Worm (Caenorhabditis elegans): ENCODE data around the gene Y116A8C.43.

Y116A8C.43 gene

ce11 chrIV:17103116-17103515, 14.5 kb downstream of the Y116A8C.43 start:
- TF ChIP-seq gmeb-2 (tag; optimal IDR thresholded peaks at IDR 0.05) (no peak), che-1 (tag; optimal IDR thresholded peaks at IDR 0.05) (no peak), tbx-2 (tag; optimal IDR thresholded peaks at IDR 0.05) (no peak), eyg-1 (tag; optimal IDR thresholded peaks at IDR 0.05) (no peak), lin-11 (tag; optimal IDR thresholded peaks at IDR 0.05) (no peak), nhr-11 (tag; optimal IDR thresholded peaks at IDR 0.05) (no peak), ama-1 (optimal IDR thresholded peaks at IDR 0.05) (no peak), F13H6.1 (tag; optimal IDR thresholded peaks at IDR 0.05) (no peak), unc-86 (tag; optimal IDR thresholded peaks at IDR 0.05) (no peak), rnt-1 (tag; optimal IDR thresholded peaks at IDR 0.05) (no peak), unc-3 (GFP tag; conservative IDR thresholded peaks at IDR 0.05) (no peak), unc-3 (tag; optimal IDR thresholded peaks at IDR 0.05) (no peak), nhr-232 (tag; optimal IDR thresholded peaks at IDR 0.05) (no peak), unc-55 (GFP tag; optimal IDR thresholded peaks at IDR 0.05) (no peak), pros-1 (tag; optimal IDR thresholded peaks at IDR 0.05) (no peak), hlh-15 (tag; optimal IDR thresholded peaks at IDR 0.05) (no peak), pha-4 (tag; optimal IDR thresholded peaks at IDR 0.05) (no peak), pqm-1 (tag; optimal IDR thresholded peaks at IDR 0.05) (no peak), syd-9 (tag; optimal IDR thresholded peaks at IDR 0.05) (no peak)

DNA sequence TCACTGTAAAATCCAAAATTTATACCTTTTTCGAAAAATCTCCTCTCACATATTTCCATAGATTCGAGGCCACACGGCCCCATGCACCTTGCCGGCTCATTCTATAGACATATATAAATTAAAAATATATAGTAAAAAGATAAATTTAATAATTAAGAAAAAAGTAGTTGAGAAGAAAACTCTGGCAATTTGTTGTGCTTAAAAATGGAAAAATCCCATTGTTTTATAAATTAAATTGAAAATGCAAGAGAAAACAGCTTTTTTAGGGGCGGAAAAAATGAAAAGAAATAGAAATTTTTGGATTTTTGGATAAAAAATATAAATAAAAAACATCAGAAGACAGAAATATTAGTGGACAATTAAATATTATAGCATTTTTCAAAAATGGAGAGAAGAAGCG, 15.0 kb downstream of the Y116A8C.43 start, which contains the start of gene Y116A8C.30:
Y116A8C.30 (minus strand) TSS at position 101 of the 400 bp plus-strand sequence.
- no peak for TF ChIP-seq C38D4.7 (GFP tag; optimal IDR thresholded peaks at IDR 0.05)
- TF ChIP-seq ztf-16 (tag; optimal IDR thresholded peaks at IDR 0.05): no peak
- TF ChIP-seq ceh-6 (GFP tag; optimal IDR thresholded peaks at IDR 0.05): no peak
- no peak for TF ChIP-seq K02D7.2 (tag; optimal IDR thresholded peaks at IDR 0.05)
- no peak for TF ChIP-seq elt-4 (tag; optimal IDR thresholded peaks at IDR 0.05)
- TF ChIP-seq syd-9 (tag; optimal IDR thresholded peaks at IDR 0.05): no peak
- no peak for TF ChIP-seq ama-1 (optimal IDR thresholded peaks at IDR 0.05)
- no peak for TF ChIP-seq ceh-9 (tag; optimal IDR thresholded peaks at IDR 0.05)
- no peak for TF ChIP-seq ceh-34 (tag; optimal IDR thresholded peaks at IDR 0.05)
- no peak for TF ChIP-seq Y22D7AL.16 (tag; optimal IDR thresholded peaks at IDR 0.05)
- TF ChIP-seq gmeb-2 (tag; optimal IDR thresholded peaks at IDR 0.05): no peak
- TF ChIP-seq pha-4 (tag; optimal IDR thresholded peaks at IDR 0.05): no peak
- no peak for TF ChIP-seq ceh-22 (tag; optimal IDR thresholded peaks at IDR 0.05)
- TF ChIP-seq nhr-11 (tag; optimal IDR thresholded peaks at IDR 0.05): no peak
- no peak for TF ChIP-seq hlh-13 (GFP tag; optimal IDR thresholded peaks at IDR 0.05)
- no peak for TF ChIP-seq lim-6 (tag; optimal IDR thresholded peaks at IDR 0.05)
- TF ChIP-seq ttx-3 (tag; optimal IDR thresholded peaks at IDR 0.05): no peak
- no peak for TF ChIP-seq madf-2 (tag; optimal IDR thresholded peaks at IDR 0.05)
- TF ChIP-seq fax-1 (tag; optimal IDR thresholded peaks at IDR 0.05): no peak

DNA sequence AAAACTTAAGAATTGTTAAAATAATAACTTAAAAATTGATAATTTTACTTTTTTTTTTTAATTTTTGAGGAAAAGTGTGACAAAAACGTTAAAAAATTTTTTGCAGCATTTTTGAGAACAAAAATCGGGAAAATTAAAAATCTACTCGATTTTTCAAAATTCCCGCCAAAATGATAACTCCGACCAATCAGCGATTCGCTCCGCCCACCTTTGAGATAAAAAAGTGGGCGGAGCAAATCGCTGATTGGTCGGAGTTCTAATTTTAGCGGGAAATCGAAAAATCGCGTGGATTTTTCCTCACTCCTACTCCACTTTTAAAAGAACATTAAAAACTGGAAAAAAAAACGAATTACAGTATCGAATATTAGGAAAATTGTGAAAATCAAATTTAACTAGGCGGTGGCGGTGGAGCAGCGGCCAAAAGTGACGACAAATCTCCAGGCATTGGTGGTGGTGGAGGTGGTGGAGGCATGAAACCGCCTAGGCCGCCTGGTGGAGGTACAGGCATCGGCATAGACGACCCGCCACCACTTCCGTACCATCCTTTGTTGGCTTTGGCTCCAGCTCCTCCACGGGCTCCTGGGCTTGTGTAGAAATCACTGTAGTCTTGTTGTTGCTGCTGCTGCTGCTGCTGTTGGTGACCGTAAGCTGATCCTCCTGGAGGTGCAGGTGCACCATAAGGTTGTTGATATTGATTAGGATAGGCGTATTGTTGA, 15.7 kb downstream of the Y116A8C.43 start:
- TF ChIP-seq elt-4 (tag; optimal IDR thresholded peaks at IDR 0.05): no peak
- TF ChIP-seq nfya-1 (tag; optimal IDR thresholded peaks at IDR 0.05): peak; percentile 94
- no peak for TF ChIP-seq pros-1 (tag; optimal IDR thresholded peaks at IDR 0.05)

- no peak for TF ChIP-seq pag-3 (tag; optimal IDR thresholded peaks at IDR 0.05; ENCODE audit: borderline replicate concordance)
- no peak for TF ChIP-seq syd-9 (tag; optimal IDR thresholded peaks at IDR 0.05)
- no peak for TF ChIP-seq madf-2 (tag; optimal IDR thresholded peaks at IDR 0.05)
- TF ChIP-seq ets-4 (tag; optimal IDR thresholded peaks at IDR 0.05): no peak
- no peak for TF ChIP-seq ceh-2 (tag; optimal IDR thresholded peaks at IDR 0.05)
- no peak for TF ChIP-seq mec-3 (tag; optimal IDR thresholded peaks at IDR 0.05; ENCODE audit: borderline replicate concordance)
- TF ChIP-seq unc-55 (GFP tag; optimal IDR thresholded peaks at IDR 0.05): no peak
- no peak for TF ChIP-seq elt-4 (tag; optimal IDR thresholded peaks at IDR 0.05)
- no peak for TF ChIP-seq tbx-7 (tag; optimal IDR thresholded peaks at IDR 0.05)
Measured at ce11 chrIV:17105578-17105977, 16.9 kb downstream of the Y116A8C.43 start.

All from whole organism, late embryonic.